Worm (Caenorhabditis elegans): ENCODE results near the gene sax-1.

DNA sequence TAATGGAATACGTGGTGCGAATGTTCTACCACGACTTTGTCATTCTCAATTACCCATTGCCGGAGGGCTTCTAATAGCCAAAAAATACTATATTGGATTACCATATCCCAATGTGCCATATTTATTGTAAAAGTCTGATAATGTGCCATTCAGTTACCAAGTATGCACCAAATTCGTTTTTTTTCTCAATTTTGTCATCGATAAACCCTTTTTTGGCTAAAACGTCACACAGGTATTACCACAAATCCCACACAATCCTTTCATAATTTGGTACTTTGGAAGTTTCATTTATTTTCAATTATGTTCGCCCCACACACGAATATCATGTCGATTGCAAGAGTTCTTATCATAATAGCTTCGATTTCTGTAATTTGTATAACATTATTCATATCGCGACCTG lies 21.9 kb downstream of the sax-1 start, which contains the start of gene vep-2:
- no peak for TF ChIP-seq jun-1 (tag; optimal IDR thresholded peaks at IDR 0.05)
- TF ChIP-seq nhr-12 (tag; optimal IDR thresholded peaks at IDR 0.05): no peak
- TF ChIP-seq snpc-4 (tag; optimal IDR thresholded peaks at IDR 0.05): no peak
- no peak for TF ChIP-seq elt-2 (tag; optimal IDR thresholded peaks at IDR 0.05)
- no peak for TF ChIP-seq pha-4 (tag; optimal IDR thresholded peaks at IDR 0.05)
- no peak for TF ChIP-seq mdl-1 (tag; optimal IDR thresholded peaks at IDR 0.05)
- no peak for TF ChIP-seq nhr-76 (tag; optimal IDR thresholded peaks at IDR 0.05)
- TF ChIP-seq ztf-4 (tag; optimal IDR thresholded peaks at IDR 0.05): no peak
- TF ChIP-seq aly-2 (tag; optimal IDR thresholded peaks at IDR 0.05): no peak
- TF ChIP-seq R02D3.7 (tag; optimal IDR thresholded peaks at IDR 0.05): no peak
- TF ChIP-seq egl-27 (tag; optimal IDR thresholded peaks at IDR 0.05): no peak
- TF ChIP-seq elt-3 (tag; optimal IDR thresholded peaks at IDR 0.05): no peak
- TF ChIP-seq nhr-43 (tag; optimal IDR thresholded peaks at IDR 0.05; ENCODE audit: poor library complexity, severe bottlenecking): no peak
- no peak for TF ChIP-seq pqm-1 (tag; optimal IDR thresholded peaks at IDR 0.05)

All from whole organism, L3 larva.